Worm (Caenorhabditis elegans) whole organism, midembryonic: ENCODE results near the gene F58A6.5.

Experiments
- T22C8.4 ChIP-seq: fragments of 200-800 bp; sonication (Bioruptor generic); IDR thresholded peaks from 2 replicates; pipeline ENCODE4 v1.3.6; 2022; ENCODE audit warnings: missing genetic modification characterization, missing compliant biosample characterization
- flt-1 ChIP-seq: fragments of 200-800 bp; sonication (Bioruptor generic); IDR thresholded peaks from 2 replicates; pipeline ENCODE4 v1.3.6; 2022; ENCODE audit warnings: missing genetic modification characterization, missing compliant biosample characterization
- klf-2 ChIP-seq: fragments of 200-800 bp; sonication (Bioruptor generic); conservative IDR thresholded peaks from 2 replicates; pipeline ENCODE4 v1.3.6; 2022; ENCODE audit warnings: missing genetic modification reagents, missing genetic modification characterization, missing compliant biosample characterization
- med-1 ChIP-seq: sonication (generic microtip); optimal IDR thresholded peaks from 2 replicates; lab custom pipeline; 2017; ENCODE audit warnings: missing genetic modification characterization, mild to moderate bottlenecking, missing compliant biosample characterization, antibody characterized with exemption, missing genetic modification reagents; ENCODE audit not compliant: insufficient read depth
- ref-1 ChIP-seq: fragments of 200-800 bp; sonication (Bioruptor generic); conservative IDR thresholded peaks from 2 replicates; pipeline ENCODE4 v1.3.6; 2022; ENCODE audit warnings: missing genetic modification reagents, missing genetic modification characterization, missing compliant biosample characterization
- ztf-29 ChIP-seq: fragments of 200-800 bp; sonication (Bioruptor generic); IDR thresholded peaks from 2 replicates; pipeline ENCODE4 v1.3.6; 2022; ENCODE audit warnings: missing genetic modification reagents, missing genetic modification characterization, missing compliant biosample characterization

ce11 chrII:5103784-5104457, 44.3 kb downstream of the F58A6.5 start, which contains the start of the genes C04G6.11 and mpk-2:
- TF ChIP-seq klf-2 (GFP tag; lab: Robert Waterston, UW) (no peak), med-1 (GFP tag; lab: Kevin White, UChicago) (no peak), ztf-29 (no peak), ref-1 (no peak), T22C8.4 (GFP tag; lab: Robert Waterston, UW) (no peak), flt-1 (GFP tag; lab: Robert Waterston, UW) (no peak)
